Fruit fly (Drosophila melanogaster) whole organism, pupa: ENCODE results near the gene CG13070.
A peak's percentile ranks its signal among the peaks of the same experiment; 100 is the strongest.

ENCODE experiments used
- CG10348 ChIP-seq: fragments of 200-800 bp; sonication (Bioruptor generic); IDR thresholded peaks from 2 replicates; pipeline ENCODE4 v1.3.6; 2022; ENCODE audit warnings: missing biosample characterization, missing genetic modification characterization
- CG12605 ChIP-seq: fragments of 200-800 bp; sonication (Bioruptor generic); IDR thresholded peaks from 2 replicates; pipeline ENCODE4 v1.3.6; 2022; ENCODE audit warnings: missing biosample characterization, missing genetic modification characterization
- CG13204 ChIP-seq: fragments of 200-800 bp; sonication (Bioruptor generic); optimal IDR thresholded peaks from 2 replicates; lab custom pipeline; 2018; ENCODE audit warnings: missing biosample characterization, mild to moderate bottlenecking, missing genetic modification characterization, moderate library complexity
- CG14655 ChIP-seq: fragments of 200-800 bp; sonication (Bioruptor generic); optimal IDR thresholded peaks from 3 replicates; lab custom pipeline; 2017; ENCODE audit warnings: mild to moderate bottlenecking, missing biosample characterization, missing genetic modification reagents, missing genetic modification characterization
- CG15710 ChIP-seq: fragments of 200-800 bp; sonication (Bioruptor generic); optimal IDR thresholded peaks from 2 replicates; lab custom pipeline; 2018; ENCODE audit warnings: missing biosample characterization, mild to moderate bottlenecking, missing genetic modification characterization, moderate library complexity
- CG17806 ChIP-seq: fragments of 200-800 bp; sonication (Bioruptor generic); optimal IDR thresholded peaks from 2 replicates; lab custom pipeline; 2018; ENCODE audit warnings: missing biosample characterization, mild to moderate bottlenecking, missing genetic modification characterization, moderate library complexity
- CG32121 ChIP-seq: fragments of 200-800 bp; sonication (Bioruptor generic); IDR thresholded peaks from 2 replicates; pipeline ENCODE4 v1.3.6; 2022; ENCODE audit warnings: missing biosample characterization, missing genetic modification characterization
- CG34367 ChIP-seq: fragments of 200-800 bp; sonication (Bioruptor generic); optimal IDR thresholded peaks from 2 replicates; lab custom pipeline; 2018; ENCODE audit warnings: missing biosample characterization, mild to moderate bottlenecking, missing genetic modification characterization
- CG4496 ChIP-seq: fragments of 200-800 bp; sonication (Bioruptor generic); IDR thresholded peaks from 3 replicates; pipeline ENCODE4 v1.3.6; 2022; ENCODE audit warnings: missing biosample characterization, missing genetic modification characterization
- CG8159 ChIP-seq: fragments of 200-800 bp; sonication (Bioruptor generic); optimal IDR thresholded peaks from 3 replicates; lab custom pipeline; 2018; ENCODE audit warnings: missing biosample characterization, mild to moderate bottlenecking, missing genetic modification characterization, moderate library complexity
- CG8301 ChIP-seq: fragments of 200-800 bp; sonication (Bioruptor generic); optimal IDR thresholded peaks from 2 replicates; lab custom pipeline; 2018; ENCODE audit warnings: missing biosample characterization, mild to moderate bottlenecking, missing genetic modification characterization
- CG9948 ChIP-seq: fragments of 200-800 bp; sonication (Bioruptor generic); optimal IDR thresholded peaks from 2 replicates; lab custom pipeline; 2018; ENCODE audit warnings: missing biosample characterization, mild to moderate bottlenecking, missing genetic modification characterization, moderate library complexity
- D1 ChIP-seq: fragments of 200-800 bp; sonication (Bioruptor generic); optimal IDR thresholded peaks from 2 replicates; lab custom pipeline; 2018; ENCODE audit warnings: missing biosample characterization, mild to moderate bottlenecking, missing genetic modification characterization, moderate library complexity
- EcR ChIP-seq: fragments of 200-800 bp; sonication (Bioruptor generic); optimal IDR thresholded peaks from 3 replicates; lab custom pipeline; 2019; ENCODE audit warnings: missing biosample characterization, missing genetic modification characterization, mild to moderate bottlenecking, moderate library complexity, missing genetic modification reagents
- Ets98B ChIP-seq: fragments of 200-800 bp; sonication (Bioruptor generic); IDR thresholded peaks from 2 replicates; pipeline ENCODE4 v1.3.6; 2022; ENCODE audit warnings: missing biosample characterization, missing genetic modification characterization
- Pif1A ChIP-seq: fragments of 200-800 bp; sonication (Bioruptor generic); optimal IDR thresholded peaks from 3 replicates; lab custom pipeline; 2016; ENCODE audit warnings: missing biosample characterization, missing genetic modification characterization
- Pif1B ChIP-seq: fragments of 200-800 bp; sonication (Bioruptor generic); optimal IDR thresholded peaks from 3 replicates; lab custom pipeline; 2016; ENCODE audit warnings: missing biosample characterization, missing genetic modification characterization
- Snoo ChIP-seq: fragments of 200-800 bp; sonication (Bioruptor generic); optimal IDR thresholded peaks from 3 replicates; lab custom pipeline; 2017; ENCODE audit warnings: missing biosample characterization, mild to moderate bottlenecking, missing genetic modification characterization, inconsistent platforms
- fd96Ca ChIP-seq: fragments of 200-800 bp; sonication (Bioruptor generic); IDR thresholded peaks from 3 replicates; pipeline ENCODE4 v1.3.6; 2022; ENCODE audit warnings: missing biosample characterization, missing genetic modification characterization
- gl ChIP-seq: fragments of 200-800 bp; sonication (Bioruptor generic); optimal IDR thresholded peaks from 2 replicates; lab custom pipeline; 2018; ENCODE audit warnings: missing biosample characterization, mild to moderate bottlenecking, missing genetic modification characterization
- rn ChIP-seq: fragments of 200-800 bp; sonication (Bioruptor generic); IDR thresholded peaks from 2 replicates; pipeline ENCODE4 v1.3.6; 2022; ENCODE audit warnings: missing biosample characterization, missing genetic modification characterization

Gene CG13070

dm6 chr3L:16217935-16218334 is 45.2 kb upstream of the CG13070 start:
- TF ChIP-seq Ets98B (peak; percentile 82), CG9948 (tag; lab: Kevin White, UChicago) (peak; percentile 60), CG8159 (tag; lab: Kevin White, UChicago) (peak; percentile 39), CG13204 (GFP tag; lab: Kevin White, UChicago) (no peak), EcR (no peak), Pif1A (GFP tag; lab: Kevin White, UChicago) (peak; percentile 52), gl (no peak), CG4496 (GFP tag; lab: Robert Waterston, UW) (peak; percentile 64; the same call in 2 of the 3 replicates), CG8301 (tag; lab: Kevin White, UChicago) (peak; percentile 77), CG14655 (peak; percentile 79), CG15710 (tag; lab: Kevin White, UChicago) (peak; percentile 21), rn (GFP tag; lab: Robert Waterston, UW) (peak; percentile 4; the same call in 1 of the 2 replicates), CG10348 (GFP tag; lab: Robert Waterston, UW) (no peak), D1 (tag; lab: Kevin White, UChicago) (no peak), CG17806 (peak; percentile 59), Pif1B (peak; percentile 41), fd96Ca (GFP tag; lab: Robert Waterston, UW) (0 out of 3 replicates have a peak, but pooled peaks have one; percentile 8), CG12605 (peak; percentile 63), CG34367 (tag; lab: Kevin White, UChicago) (peak; percentile 45), CG32121 (GFP tag; lab: Robert Waterston, UW) (no peak), Snoo (tag; lab: Kevin White, UChicago) (no peak)

- TF ChIP-seq CG32121 (GFP tag; lab: Robert Waterston, UW) = no peak
- peak; percentile 66 for TF ChIP-seq CG14655
- TF ChIP-seq Ets98B = no peak
- no peak for TF ChIP-seq Snoo (tag; lab: Kevin White, UChicago)
Measured at dm6 chr3L:16221278-16221677, 41.9 kb upstream of the CG13070 start.

- TF ChIP-seq EcR = no peak
- TF ChIP-seq Snoo (tag; lab: Kevin White, UChicago) = no peak
Measured at dm6 chr3L:16221800-16222199, 41.3 kb upstream of the CG13070 start.

dm6 chr3L:16225175-16225574 is 38.0 kb upstream of the CG13070 start:
- TF ChIP-seq CG10348 (GFP tag; lab: Robert Waterston, UW) (no peak), CG32121 (GFP tag; lab: Robert Waterston, UW) (no peak), Pif1B (no peak), CG4496 (GFP tag; lab: Robert Waterston, UW) (no peak), CG17806 (no peak), Snoo (tag; lab: Kevin White, UChicago) (no peak), Pif1A (GFP tag; lab: Kevin White, UChicago) (no peak), D1 (tag; lab: Kevin White, UChicago) (no peak), EcR (no peak), CG15710 (tag; lab: Kevin White, UChicago) (no peak), CG9948 (tag; lab: Kevin White, UChicago) (no peak), CG34367 (tag; lab: Kevin White, UChicago) (no peak), CG8159 (tag; lab: Kevin White, UChicago) (no peak), CG12605 (no peak), gl (no peak), fd96Ca (GFP tag; lab: Robert Waterston, UW) (no peak), rn (GFP tag; lab: Robert Waterston, UW) (no peak), CG13204 (GFP tag; lab: Kevin White, UChicago) (no peak), CG8301 (tag; lab: Kevin White, UChicago) (no peak), CG14655 (no peak)

- TF ChIP-seq CG34367 (tag; lab: Kevin White, UChicago) (peak; percentile 73), CG8301 (tag; lab: Kevin White, UChicago) (peak; percentile 64), rn (GFP tag; lab: Robert Waterston, UW) (peak; percentile 81), CG9948 (tag; lab: Kevin White, UChicago) (peak; percentile 87), D1 (tag; lab: Kevin White, UChicago) (peak; percentile 86), Ets98B (peak; percentile 86), CG8159 (tag; lab: Kevin White, UChicago) (peak; percentile 90), CG12605 (peak; percentile 78), CG14655 (peak; percentile 81), CG10348 (GFP tag; lab: Robert Waterston, UW) (no peak), Pif1B (peak; percentile 62), CG15710 (tag; lab: Kevin White, UChicago) (peak; percentile 88), CG17806 (peak; percentile 83), CG13204 (GFP tag; lab: Kevin White, UChicago) (no peak), EcR (no peak), CG4496 (GFP tag; lab: Robert Waterston, UW) (peak; percentile 94), fd96Ca (GFP tag; lab: Robert Waterston, UW) (peak; percentile 77), CG32121 (GFP tag; lab: Robert Waterston, UW) (peak; percentile 89), gl (no peak), Snoo (tag; lab: Kevin White, UChicago) (peak; percentile 79)
Measured at dm6 chr3L:16228659-16229205, 34.4 kb upstream of the CG13070 start, which contains the start of gene Tmx3. Gene Tmx3 (plus strand): TSS chr3L:16229100.

- TF ChIP-seq CG17806 = peak; percentile 10
- TF ChIP-seq Pif1B = no peak
- TF ChIP-seq EcR = no peak
- no peak for TF ChIP-seq Ets98B
- peak; percentile 15 for TF ChIP-seq CG9948 (tag; lab: Kevin White, UChicago)
- no peak for TF ChIP-seq Pif1A (GFP tag; lab: Kevin White, UChicago)
- TF ChIP-seq Snoo (tag; lab: Kevin White, UChicago) = peak; percentile 3
- TF ChIP-seq CG34367 (tag; lab: Kevin White, UChicago) = no peak
- peak; percentile 37; the same call in 1 of the 2 replicates for TF ChIP-seq rn (GFP tag; lab: Robert Waterston, UW)
- TF ChIP-seq CG15710 (tag; lab: Kevin White, UChicago) = peak; percentile 12
- TF ChIP-seq CG4496 (GFP tag; lab: Robert Waterston, UW) = 0 out of 3 replicates have a peak, but pooled peaks have one; percentile 21
- peak; percentile 48 for TF ChIP-seq CG8159 (tag; lab: Kevin White, UChicago)
- TF ChIP-seq D1 (tag; lab: Kevin White, UChicago) = peak; percentile 56
Measured at dm6 chr3L:16231857-16232256, 31.3 kb upstream of the CG13070 start, which contains the start of the genes PDCD-5 and MED10. Gene PDCD-5 (minus strand): TSS chr3L:16232038. Gene MED10 (plus strand): TSS chr3L:16232084.
